Fruit fly (Drosophila melanogaster) S2 (cell line): Measurements from ENCODE around the gene Rrp45.

ENCODE experiments used
- CG8478 ChIP-seq: fragments of >200 bp; optimal IDR thresholded peaks from 2 replicates; lab custom pipeline; 2018
- CTCF ChIP-seq, 2 experiments: fragments of >200 bp; optimal IDR thresholded peaks; 2 replicates each; lab custom pipeline; 2018

- TF ChIP-seq CG8478 (lab: Kevin White, UChicago) (no peak), CTCF (optimal IDR thresholded peaks at IDR 0.05; lab: Kevin White, UChicago) (no peak)
Measured at dm6 chrX:16837588-16838178, 46.6 kb upstream of the Rrp45 start.
